Fruit fly (Drosophila melanogaster) whole organism, embryonic: ENCODE measurements around the gene CG11664.
A peak's percentile ranks its signal among the peaks of the same experiment; 100 is the strongest.

ENCODE experiments used
- BEAF-32 ChIP-seq: fragments of 200-800 bp; sonication (Bioruptor generic); optimal IDR thresholded peaks from 3 replicates; lab custom pipeline; 2017; ENCODE audit warnings: missing biosample characterization, missing genetic modification characterization, mild to moderate bottlenecking, moderate library complexity, missing genetic modification reagents
- Blimp-1 ChIP-seq: fragments of 200-800 bp; sonication (Bioruptor generic); optimal IDR thresholded peaks from 3 replicates; lab custom pipeline; 2018; ENCODE audit warnings: missing biosample characterization, missing genetic modification characterization, mild to moderate bottlenecking, moderate library complexity, missing genetic modification reagents
- CG10267 ChIP-seq: fragments of 200-800 bp; sonication (Bioruptor generic); optimal IDR thresholded peaks from 2 replicates; lab custom pipeline; 2018; ENCODE audit warnings: missing biosample characterization, mild to moderate bottlenecking, missing genetic modification characterization, moderate library complexity
- CG10959 ChIP-seq: fragments of 200-800 bp; sonication (Bioruptor generic); IDR thresholded peaks from 2 replicates; pipeline ENCODE4 v1.3.6; 2022; ENCODE audit warnings: missing biosample characterization, missing genetic modification characterization
- CG11456 ChIP-seq: fragments of 200-800 bp; sonication (Bioruptor generic); IDR thresholded peaks from 3 replicates; pipeline ENCODE4 v1.3.6; 2022; ENCODE audit warnings: missing biosample characterization, missing genetic modification characterization
- CG11696 ChIP-seq: fragments of 200-800 bp; sonication (Bioruptor generic); IDR thresholded peaks from 2 replicates; pipeline ENCODE4 v1.3.6; 2022; ENCODE audit warnings: missing biosample characterization, missing genetic modification characterization
- CG15514 ChIP-seq: fragments of 200-800 bp; sonication (Bioruptor generic); optimal IDR thresholded peaks from 3 replicates; lab custom pipeline; 2017; ENCODE audit warnings: missing biosample characterization, missing genetic modification characterization, mild to moderate bottlenecking, moderate library complexity, missing genetic modification reagents
- CG17361 ChIP-seq: fragments of 200-800 bp; sonication (Bioruptor generic); IDR thresholded peaks from 3 replicates; pipeline ENCODE4 v1.3.6; 2022; ENCODE audit warnings: missing biosample characterization, missing genetic modification characterization
- CG17612 ChIP-seq: fragments of 200-800 bp; sonication (Bioruptor generic); IDR thresholded peaks from 2 replicates; pipeline ENCODE4 v1.3.6; 2022; ENCODE audit warnings: missing biosample characterization, missing genetic modification characterization
- CG17912 ChIP-seq: fragments of 200-800 bp; sonication (Bioruptor generic); optimal IDR thresholded peaks from 2 replicates; lab custom pipeline; 2018; ENCODE audit warnings: missing biosample characterization, mild to moderate bottlenecking, missing genetic modification characterization
- CG18262 ChIP-seq: fragments of 200-800 bp; optimal IDR thresholded peaks from 3 replicates; lab custom pipeline; 2019; ENCODE audit warnings: missing biosample characterization, mild to moderate bottlenecking, missing genetic modification characterization, moderate library complexity
- CG2712 ChIP-seq: fragments of 200-800 bp; optimal IDR thresholded peaks from 3 replicates; lab custom pipeline; 2019; ENCODE audit warnings: missing biosample characterization, mild to moderate bottlenecking, missing genetic modification characterization, moderate library complexity
- CG34224 ChIP-seq: fragments of 200-800 bp; sonication (Bioruptor generic); IDR thresholded peaks from 3 replicates; pipeline ENCODE4 v1.3.6; 2022; ENCODE audit warnings: missing biosample characterization, missing genetic modification characterization; ENCODE audit not compliant: partially characterized antibody
- CG34422 ChIP-seq: fragments of 200-800 bp; sonication (Bioruptor generic); IDR thresholded peaks from 3 replicates; pipeline ENCODE4 v1.3.6; 2022; ENCODE audit warnings: missing biosample characterization, missing genetic modification characterization
- CG4282 ChIP-seq: fragments of 200-800 bp; sonication (Bioruptor generic); optimal IDR thresholded peaks from 2 replicates; lab custom pipeline; 2016; ENCODE audit warnings: missing biosample characterization, missing genetic modification characterization
- CG6654 ChIP-seq: fragments of 200-800 bp; sonication (Bioruptor generic); optimal IDR thresholded peaks from 2 replicates; lab custom pipeline; 2017; ENCODE audit warnings: missing biosample characterization, mild to moderate bottlenecking, missing genetic modification characterization
- CG6689 ChIP-seq: fragments of 200-800 bp; sonication (Bioruptor generic); IDR thresholded peaks from 2 replicates; pipeline ENCODE4 v1.3.6; 2022; ENCODE audit warnings: missing biosample characterization, missing genetic modification characterization
- CG6854 ChIP-seq: fragments of 200-800 bp; sonication (Bioruptor generic); optimal IDR thresholded peaks from 3 replicates; lab custom pipeline; 2017; ENCODE audit warnings: missing biosample characterization, mild to moderate bottlenecking, missing genetic modification characterization
- CG7987 ChIP-seq: fragments of 200-800 bp; sonication (Bioruptor generic); optimal IDR thresholded peaks from 2 replicates; lab custom pipeline; 2018; ENCODE audit warnings: missing biosample characterization, mild to moderate bottlenecking, missing genetic modification characterization, moderate library complexity
- CG8290 ChIP-seq, 3 experiments: fragments of 200-800 bp; sonication (Bioruptor generic); optimal IDR thresholded peaks; 2 replicates each; lab custom pipeline; 2016 to 2019; ENCODE audit warnings: missing biosample characterization in 3 of 3, missing genetic modification characterization in 3 of 3, mild to moderate bottlenecking in 2 of 3, moderate library complexity in 1 of 3
- D19A ChIP-seq: fragments of 200-800 bp; optimal IDR thresholded peaks from 3 replicates; lab custom pipeline; 2019; ENCODE audit warnings: missing biosample characterization, mild to moderate bottlenecking, missing genetic modification characterization, moderate library complexity
- Dbx ChIP-seq: fragments of 200-800 bp; sonication (Bioruptor generic); IDR thresholded peaks from 3 replicates; pipeline ENCODE4 v1.3.6; 2022; ENCODE audit warnings: missing biosample characterization, missing genetic modification characterization
- E2f1 ChIP-seq: fragments of 200-800 bp; sonication (Bioruptor generic); IDR thresholded peaks from 2 replicates; pipeline ENCODE4 v1.3.6; 2022; ENCODE audit warnings: missing biosample characterization, missing genetic modification characterization
- Gsc ChIP-seq: fragments of 200-800 bp; sonication (Bioruptor generic); IDR thresholded peaks from 2 replicates; pipeline ENCODE4 v1.3.6; 2022; ENCODE audit warnings: missing biosample characterization, missing genetic modification characterization
- Hr39 ChIP-seq: fragments of >200 bp; optimal IDR thresholded peaks from 2 replicates; lab custom pipeline; 2017
- MESR4 ChIP-seq: fragments of 200-800 bp; sonication (Bioruptor generic); optimal IDR thresholded peaks from 2 replicates; lab custom pipeline; 2018; ENCODE audit warnings: missing biosample characterization, mild to moderate bottlenecking, missing genetic modification characterization, moderate library complexity
- Nf-YB ChIP-seq: fragments of 200-800 bp; sonication (Bioruptor generic); optimal IDR thresholded peaks from 3 replicates; lab custom pipeline; 2019; ENCODE audit warnings: missing biosample characterization, mild to moderate bottlenecking, missing genetic modification characterization, moderate library complexity
- Opbp ChIP-seq: fragments of 200-800 bp; sonication (Bioruptor generic); IDR thresholded peaks from 3 replicates; pipeline ENCODE4 v1.3.6; 2022; ENCODE audit warnings: missing biosample characterization, missing genetic modification characterization; ENCODE audit not compliant: partially characterized antibody
- Pdp1 ChIP-seq, 2 experiments: fragments of 200-800 bp; sonication (Bioruptor generic); optimal IDR thresholded peaks; 3 replicates each; lab custom pipeline; 2016; ENCODE audit warnings: missing biosample characterization in 2 of 2, missing genetic modification characterization in 2 of 2, mild to moderate bottlenecking in 1 of 2, moderate library complexity in 1 of 2
- Rfx ChIP-seq: fragments of 200-800 bp; sonication (Bioruptor generic); IDR thresholded peaks from 2 replicates; pipeline ENCODE4 v1.3.6; 2022; ENCODE audit warnings: missing biosample characterization, missing genetic modification characterization
- Ssrp ChIP-seq: fragments of 200-800 bp; sonication (Bioruptor generic); optimal IDR thresholded peaks from 2 replicates; lab custom pipeline; 2018; ENCODE audit warnings: missing biosample characterization, mild to moderate bottlenecking, missing genetic modification characterization, moderate library complexity
- Trl ChIP-seq, 3 experiments: fragments of >200 bp in 2 of 3; fragments of 200-800 bp in 1 of 3; sonication (Bioruptor generic) in 1 of 3; optimal IDR thresholded peaks; 2 replicates in 1 of 3; 3 replicates in 2 of 3; lab custom pipeline; 2016 to 2017; ENCODE audit warnings: missing biosample characterization in 1 of 3, missing genetic modification characterization in 1 of 3
- YL-1 ChIP-seq: fragments of 200-800 bp; sonication (Bioruptor generic); optimal IDR thresholded peaks from 3 replicates; lab custom pipeline; 2017; ENCODE audit warnings: missing biosample characterization, mild to moderate bottlenecking, missing genetic modification characterization
- cad ChIP-seq: fragments of >200 bp; optimal IDR thresholded peaks from 2 replicates; lab custom pipeline; 2017; ENCODE audit warnings: missing biosample characterization, missing genetic modification characterization
- dm ChIP-seq: fragments of 200-800 bp; sonication (Bioruptor generic); optimal IDR thresholded peaks from 3 replicates; lab custom pipeline; 2016; ENCODE audit warnings: missing biosample characterization, missing genetic modification characterization
- dmrt99B ChIP-seq: fragments of 200-800 bp; sonication (Bioruptor generic); optimal IDR thresholded peaks from 2 replicates; lab custom pipeline; 2018; ENCODE audit warnings: missing biosample characterization, mild to moderate bottlenecking, missing genetic modification characterization, moderate library complexity
- ewg ChIP-seq: fragments of 200-800 bp; sonication (Bioruptor generic); optimal IDR thresholded peaks from 3 replicates; lab custom pipeline; 2017; ENCODE audit warnings: mild to moderate bottlenecking, missing biosample characterization, missing genetic modification reagents, missing genetic modification characterization
- fd96Cb ChIP-seq: fragments of 200-800 bp; sonication (Bioruptor generic); optimal IDR thresholded peaks from 2 replicates; lab custom pipeline; 2018; ENCODE audit warnings: missing biosample characterization, mild to moderate bottlenecking, missing genetic modification characterization, moderate library complexity
- gem ChIP-seq: fragments of 200-800 bp; sonication (Bioruptor generic); optimal IDR thresholded peaks from 2 replicates; lab custom pipeline; 2019; ENCODE audit warnings: missing biosample characterization, mild to moderate bottlenecking, missing genetic modification characterization, moderate library complexity
- gfzf ChIP-seq: fragments of 200-800 bp; sonication (Bioruptor generic); optimal IDR thresholded peaks from 2 replicates; lab custom pipeline; 2016; ENCODE audit warnings: missing biosample characterization, mild to moderate bottlenecking, missing genetic modification characterization, moderate library complexity
- onecut ChIP-seq: fragments of 200-800 bp; sonication (Bioruptor generic); IDR thresholded peaks from 2 replicates; pipeline ENCODE4 v1.3.6; 2022; ENCODE audit warnings: missing biosample characterization, missing genetic modification characterization
- phol ChIP-seq: fragments of 200-800 bp; sonication (Bioruptor generic); optimal IDR thresholded peaks from 3 replicates; lab custom pipeline; 2018; ENCODE audit warnings: missing biosample characterization, mild to moderate bottlenecking, missing genetic modification characterization, moderate library complexity
- pzg ChIP-seq: fragments of 200-800 bp; sonication (Bioruptor generic); optimal IDR thresholded peaks from 3 replicates; lab custom pipeline; 2018; ENCODE audit warnings: missing biosample characterization, mild to moderate bottlenecking, missing genetic modification characterization, moderate library complexity
- scrt ChIP-seq: fragments of 200-800 bp; sonication (Bioruptor generic); optimal IDR thresholded peaks from 2 replicates; lab custom pipeline; 2018; ENCODE audit warnings: missing biosample characterization, mild to moderate bottlenecking, missing genetic modification characterization, moderate library complexity
- sisA ChIP-seq: fragments of 200-800 bp; sonication (Bioruptor generic); IDR thresholded peaks from 2 replicates; pipeline ENCODE4 v1.3.6; 2022; ENCODE audit warnings: missing biosample characterization, missing genetic modification characterization
- sob ChIP-seq: fragments of 200-800 bp; sonication (Bioruptor generic); IDR thresholded peaks from 2 replicates; pipeline ENCODE4 v1.3.6; 2022; ENCODE audit warnings: missing biosample characterization, missing genetic modification characterization
- stwl ChIP-seq: fragments of 200-800 bp; sonication (Bioruptor generic); optimal IDR thresholded peaks from 3 replicates; lab custom pipeline; 2018; ENCODE audit warnings: missing biosample characterization, mild to moderate bottlenecking, missing genetic modification characterization, moderate library complexity
- twi ChIP-seq: fragments of 200-800 bp; optimal IDR thresholded peaks from 2 replicates; lab custom pipeline; 2019; ENCODE audit warnings: missing biosample characterization, mild to moderate bottlenecking, missing genetic modification characterization, moderate library complexity
- vvl ChIP-seq: fragments of 200-800 bp; sonication (Bioruptor generic); IDR thresholded peaks from 2 replicates; pipeline ENCODE4 v1.3.6; 2022; ENCODE audit warnings: missing biosample characterization, missing genetic modification characterization
- wor ChIP-seq: fragments of 200-800 bp; sonication (Bioruptor generic); IDR thresholded peaks from 2 replicates; pipeline ENCODE4 v1.3.6; 2022; ENCODE audit warnings: missing biosample characterization, missing genetic modification characterization

CG11664 gene

DNA sequence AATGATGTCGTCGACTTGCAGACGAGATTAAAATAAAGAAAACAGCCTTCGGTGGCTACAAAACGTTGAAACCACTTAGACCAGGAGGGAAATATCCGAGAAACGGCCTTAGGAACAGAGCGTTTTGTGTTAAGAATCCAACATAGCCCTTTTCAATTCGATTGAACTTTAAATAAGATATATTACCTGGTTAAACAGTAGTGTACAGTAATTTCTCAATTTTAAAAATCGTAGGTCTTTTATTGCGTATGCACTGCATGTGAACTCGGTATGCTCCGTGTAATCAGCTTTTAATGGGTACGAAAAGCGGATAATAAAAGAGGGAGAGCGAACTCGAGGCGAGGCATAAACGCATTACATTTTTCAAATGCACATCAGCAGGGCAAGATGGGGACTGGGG, 37.5 kb upstream of the CG11664 start (continued):
- TF ChIP-seq CG4282 (GFP tag; lab: Kevin White, UChicago) (no peak), onecut (GFP tag; lab: Robert Waterston, UW) (no peak), CG17612 (GFP tag; lab: Robert Waterston, UW) (no peak), CG10959 (GFP tag; lab: Robert Waterston, UW) (no peak), gem (tag; lab: Kevin White, UChicago) (peak; percentile 38), Blimp-1 (peak; percentile 6), wor (peak; percentile 18; the same call in 1 of the 2 replicates), CG34224 (no peak), D19A (tag; lab: Kevin White, UChicago) (peak; percentile 7), Ssrp (peak; percentile 21), Pdp1 (GFP tag; optimal IDR thresholded peaks at IDR 0.05; lab: Kevin White, UChicago) (no peak), MESR4 (GFP tag; lab: Kevin White, UChicago) (no peak), CG2712 (peak; percentile 42), Hr39 (lab: Kevin White, UChicago) (no peak), Nf-YB (GFP tag; lab: Kevin White, UChicago) (no peak), Dbx (no peak), CG18262 (tag; lab: Kevin White, UChicago) (peak; percentile 27), sisA (GFP tag; lab: Robert Waterston, UW) (peak; percentile 16; the same call in 1 of the 2 replicates), BEAF-32 (GFP tag; lab: Kevin White, UChicago) (no peak), CG17912 (GFP tag; lab: Kevin White, UChicago) (no peak), fd96Cb (tag; lab: Kevin White, UChicago) (peak; percentile 20), CG17361 (GFP tag; lab: Robert Waterston, UW) (0 out of 3 replicates have a peak, but pooled peaks have one; percentile 10), dmrt99B (peak; percentile 26), CG6689 (0 out of 2 replicates have a peak, but pooled peaks have one; percentile 19)

DNA sequence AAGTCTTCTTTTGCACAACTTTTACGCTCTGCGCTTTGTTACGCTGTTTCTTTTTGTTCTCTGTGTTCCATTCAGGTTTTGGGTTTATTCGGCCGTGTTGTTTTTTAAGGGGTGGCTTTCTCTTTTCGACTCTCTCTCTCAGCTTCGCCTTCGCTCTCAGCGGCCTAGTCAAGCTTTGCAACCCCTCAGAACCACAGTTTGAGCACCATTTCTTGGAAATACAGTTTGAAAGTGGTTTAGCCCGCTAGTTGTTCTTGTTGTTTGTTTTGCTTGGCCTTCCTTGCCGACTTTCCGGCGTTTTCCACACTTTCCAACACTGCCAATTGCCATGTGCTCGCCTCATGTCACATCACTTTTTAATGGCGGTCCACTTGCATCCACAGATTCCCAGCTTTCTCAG, 34.5 kb upstream of the CG11664 start:
- TF ChIP-seq phol (peak; percentile 40), CG11456 (GFP tag; lab: Robert Waterston, UW) (0 out of 3 replicates have a peak, but pooled peaks have one; percentile 29), CG11696 (GFP tag; lab: Robert Waterston, UW) (no peak), CG10267 (tag; lab: Kevin White, UChicago) (peak; percentile 76), gfzf (GFP tag; lab: Kevin White, UChicago) (no peak), E2f1 (GFP tag; lab: Robert Waterston, UW) (no peak), CG15514 (GFP tag; lab: Kevin White, UChicago) (peak; percentile 24), ewg (GFP tag; lab: Kevin White, UChicago) (peak; percentile 20), CG7987 (GFP tag; lab: Kevin White, UChicago) (peak; percentile 0), stwl (tag; lab: Kevin White, UChicago) (peak; percentile 28), CG6854 (GFP tag; lab: Kevin White, UChicago) (peak; percentile 68), YL-1 (no peak), Rfx (GFP tag; lab: Robert Waterston, UW) (0 out of 2 replicates have a peak, but pooled peaks have one; percentile 13), Trl (optimal IDR thresholded peaks at IDR 0.05; lab: Kevin White, UChicago) (peak; percentile 50 to 54), Trl (GFP tag; optimal IDR thresholded peaks at IDR 0.05; lab: Kevin White, UChicago) (peak; percentile 11), CG34422 (GFP tag; lab: Robert Waterston, UW) (peak; percentile 70; the same call in 2 of the 3 replicates), scrt (GFP tag; lab: Kevin White, UChicago) (peak; percentile 41), vvl (GFP tag; lab: Robert Waterston, UW) (0 out of 2 replicates have a peak, but pooled peaks have one; percentile 13), Opbp (GFP tag; lab: Robert Waterston, UW) (no peak), Gsc (GFP tag; lab: Robert Waterston, UW) (no peak), pzg (GFP tag; lab: Kevin White, UChicago) (peak; percentile 14), twi (tag; lab: Kevin White, UChicago) (peak; percentile 20), sob (GFP tag; lab: Robert Waterston, UW) (0 out of 2 replicates have a peak, but pooled peaks have one; percentile 9), cad (GFP tag; lab: Kevin White, UChicago) (peak; percentile 73), CG8290 (GFP tag; optimal IDR thresholded peaks at IDR 0.05; lab: Kevin White, UChicago) (peak; percentile 20), CG8290 (tag; optimal IDR thresholded peaks at IDR 0.05; lab: Kevin White, UChicago) (peak; percentile 24 to 45), dm (peak; percentile 12), CG6654 (GFP tag; lab: Kevin White, UChicago) (peak; percentile 99)
